Worm (Caenorhabditis elegans) whole organism, L3 larva: Measurements from ENCODE around the gene glb-32.

Source experiments
- aly-2 ChIP-seq: fragments of 150-350 bp; optimal IDR thresholded peaks from 2 replicates; lab custom pipeline; 2014; ENCODE audit warnings: missing biosample characterization, missing genetic modification characterization
- ceh-28 ChIP-seq: fragments of 150-350 bp; optimal IDR thresholded peaks from 2 replicates; lab custom pipeline; 2014; ENCODE audit warnings: missing biosample characterization, missing genetic modification reagents, missing genetic modification characterization
- skn-1 ChIP-seq: fragments of 150-350 bp; optimal IDR thresholded peaks from 2 replicates; lab custom pipeline; 2014; ENCODE audit warnings: missing biosample characterization, missing genetic modification characterization
- ztf-4 ChIP-seq: fragments of 150-350 bp; optimal IDR thresholded peaks from 2 replicates; lab custom pipeline; 2014; ENCODE audit warnings: missing biosample characterization, missing genetic modification characterization

DNA sequence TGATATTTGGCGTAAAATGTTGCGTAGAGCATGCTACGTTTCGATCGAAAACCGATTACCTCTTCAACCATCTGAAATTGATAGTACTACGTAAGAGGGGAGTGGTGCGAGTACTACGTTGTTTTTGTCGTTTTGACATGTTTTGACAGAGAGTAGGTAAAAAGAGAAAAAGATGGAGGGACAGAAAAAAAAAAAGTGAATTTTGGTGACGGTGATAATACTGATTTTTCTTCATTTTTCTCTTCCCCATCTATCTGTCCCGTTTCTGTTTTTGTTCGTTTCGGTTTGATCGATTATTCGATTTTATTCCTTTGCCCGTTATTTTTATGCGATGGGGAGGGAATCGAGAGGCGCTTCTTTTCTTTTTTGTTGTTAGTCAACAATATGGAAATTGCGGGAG, 48.4 kb downstream of the glb-32 start, which contains the start of gene K11D12.8:
- TF ChIP-seq ceh-28 (tag; lab: Kevin White, UChicago) (no peak), ztf-4 (tag; lab: Kevin White, UChicago) (no peak), skn-1 (tag; lab: Kevin White, UChicago) (no peak), aly-2 (tag; lab: Kevin White, UChicago) (no peak)
